Worm (Caenorhabditis elegans): ENCODE measurements around the gene zip-8.
A peak's percentile ranks its signal among the peaks of the same experiment; 100 is the strongest.

zip-8 gene

DNA sequence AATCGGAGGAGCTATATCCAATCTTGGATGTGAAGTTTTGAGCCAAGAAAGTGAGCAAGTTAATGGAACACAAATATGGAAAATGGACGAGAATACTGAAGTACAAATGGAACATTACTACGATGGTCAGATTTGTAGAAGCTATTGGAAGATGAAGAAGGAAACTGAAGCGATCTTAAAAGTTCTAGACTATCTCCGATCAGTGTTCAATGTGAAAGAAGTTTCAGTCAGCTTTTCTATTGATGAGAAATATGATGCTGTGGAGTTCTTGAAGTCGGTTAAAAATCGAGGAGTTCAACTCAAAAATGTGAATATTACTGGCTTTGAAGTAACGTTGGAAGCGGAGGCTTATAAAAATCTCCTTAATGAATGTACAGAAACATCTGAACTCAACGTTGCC, 20.3 kb downstream of the zip-8 start:
- TF ChIP-seq ceh-28 (tag; optimal IDR thresholded peaks at IDR 0.05) (no peak), fkh-2 (tag; optimal IDR thresholded peaks at IDR 0.05) (no peak), tbx-2 (tag; optimal IDR thresholded peaks at IDR 0.05) (no peak), jun-1 (tag; optimal IDR thresholded peaks at IDR 0.05) (no peak), zag-1 (tag; optimal IDR thresholded peaks at IDR 0.05) (no peak), nhr-11 (tag; optimal IDR thresholded peaks at IDR 0.05) (no peak), aly-2 (tag; optimal IDR thresholded peaks at IDR 0.05) (no peak), eor-1 (tag; optimal IDR thresholded peaks at IDR 0.05) (no peak), mdl-1 (tag; optimal IDR thresholded peaks at IDR 0.05) (no peak), ceh-16 (tag; optimal IDR thresholded peaks at IDR 0.05) (no peak), egl-5 (tag; optimal IDR thresholded peaks at IDR 0.05) (no peak), pha-4 (tag; optimal IDR thresholded peaks at IDR 0.05) (no peak), skn-1 (tag; optimal IDR thresholded peaks at IDR 0.05) (no peak), ztf-4 (tag; optimal IDR thresholded peaks at IDR 0.05) (no peak), snpc-4 (tag; optimal IDR thresholded peaks at IDR 0.05) (no peak), hmg-11 (tag; optimal IDR thresholded peaks at IDR 0.05) (no peak), nhr-23 (tag; optimal IDR thresholded peaks at IDR 0.05) (no peak)

DNA sequence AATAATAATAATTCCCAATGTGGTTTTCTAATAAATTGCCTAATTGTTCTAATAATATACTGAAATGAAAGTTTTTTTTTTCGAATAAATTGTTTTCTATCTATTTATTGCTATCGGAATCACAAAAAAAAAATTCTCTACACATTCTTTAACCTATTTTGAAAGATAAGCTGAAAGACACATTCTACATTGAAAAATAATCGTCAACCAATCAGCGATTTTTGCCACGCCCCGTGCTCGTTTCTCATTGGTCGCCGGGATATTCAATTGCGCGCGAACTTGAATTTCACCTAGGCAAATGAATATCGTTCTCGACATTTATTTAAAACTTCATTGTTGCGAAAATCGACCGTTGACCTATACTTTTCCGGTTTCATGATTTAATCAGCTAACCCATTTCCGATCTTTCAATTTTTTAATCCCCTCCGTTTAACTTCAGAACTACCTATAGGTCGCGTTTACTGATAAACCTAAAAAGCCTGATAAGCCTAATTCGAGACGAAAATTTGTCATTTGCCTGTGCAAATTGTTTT, 21.3 kb downstream of the zip-8 start, which contains the start of gene F23F12.3:
Gene F23F12.3 (plus strand): TSS at position 483 of the 533 bp plus-strand sequence.
- TF ChIP-seq pqm-1 (tag; optimal IDR thresholded peaks at IDR 0.05) (peak; percentile 21), lin-39 (tag; optimal IDR thresholded peaks at IDR 0.05) (no peak), nfya-1 (tag; optimal IDR thresholded peaks at IDR 0.05; ENCODE audit: insufficient read depth) (peak; percentile 53), unc-39 (tag; optimal IDR thresholded peaks at IDR 0.05) (no peak), elt-2 (tag; optimal IDR thresholded peaks at IDR 0.05) (peak; percentile 56)

DNA sequence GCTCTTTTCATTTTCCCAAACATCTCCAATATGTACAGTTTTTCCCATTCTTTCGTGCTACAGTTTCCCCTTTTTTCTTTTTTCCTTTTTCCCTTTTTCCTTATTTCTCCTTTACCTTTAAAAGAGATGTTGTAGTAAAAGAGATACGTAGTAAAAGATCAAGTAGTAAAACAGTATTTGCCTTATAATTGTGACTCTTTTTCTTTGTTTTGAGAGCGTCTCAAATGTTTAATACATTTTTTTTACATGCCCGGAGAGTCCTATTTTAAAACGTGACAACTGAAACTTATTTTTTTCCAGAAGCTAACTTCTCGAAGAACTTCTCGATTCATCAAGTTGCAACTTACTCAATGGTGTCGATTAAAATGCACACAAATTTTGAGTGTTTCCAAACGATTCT, 29.1 kb downstream of the zip-8 start, which contains the start of gene F23F12.12:
Gene F23F12.12 (plus strand): TSS at position 301 of the 400 bp plus-strand sequence.
- TF ChIP-seq fos-1 (tag; optimal IDR thresholded peaks at IDR 0.05) (no peak), nhr-76 (tag; optimal IDR thresholded peaks at IDR 0.05) (no peak), sea-2 (GFP tag; optimal IDR thresholded peaks at IDR 0.05) (no peak), zag-1 (tag; optimal IDR thresholded peaks at IDR 0.05) (no peak), egl-5 (tag; optimal IDR thresholded peaks at IDR 0.05) (no peak), lsy-12 (tag; optimal IDR thresholded peaks at IDR 0.05) (no peak), nfya-1 (tag; optimal IDR thresholded peaks at IDR 0.05; ENCODE audit: insufficient read depth) (no peak), fkh-2 (tag; optimal IDR thresholded peaks at IDR 0.05) (no peak), nhr-77 (tag; optimal IDR thresholded peaks at IDR 0.05) (no peak)

DNA sequence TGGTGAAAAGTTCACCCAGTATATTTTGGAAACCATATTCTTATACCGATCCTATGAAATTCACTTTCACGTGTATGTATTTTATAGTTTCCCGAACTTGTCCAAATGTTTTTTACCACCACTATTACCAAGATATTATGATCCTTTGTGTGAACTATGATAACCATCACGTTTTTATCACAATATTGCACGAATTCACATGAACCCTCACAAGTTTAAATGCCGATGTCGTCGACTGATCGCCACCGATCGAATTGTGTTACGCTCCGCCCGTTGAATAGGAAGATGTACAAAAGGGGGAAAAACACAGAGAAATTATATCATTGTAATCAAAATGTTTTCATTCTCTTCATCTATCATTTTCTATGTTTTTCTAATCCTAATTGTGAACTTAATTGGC, 29.6 kb downstream of the zip-8 start:
- TF ChIP-seq ceh-9 (tag; optimal IDR thresholded peaks at IDR 0.05) (no peak), nhr-43 (tag; optimal IDR thresholded peaks at IDR 0.05; ENCODE audit: poor library complexity, severe bottlenecking) (peak; percentile 76)

DNA sequence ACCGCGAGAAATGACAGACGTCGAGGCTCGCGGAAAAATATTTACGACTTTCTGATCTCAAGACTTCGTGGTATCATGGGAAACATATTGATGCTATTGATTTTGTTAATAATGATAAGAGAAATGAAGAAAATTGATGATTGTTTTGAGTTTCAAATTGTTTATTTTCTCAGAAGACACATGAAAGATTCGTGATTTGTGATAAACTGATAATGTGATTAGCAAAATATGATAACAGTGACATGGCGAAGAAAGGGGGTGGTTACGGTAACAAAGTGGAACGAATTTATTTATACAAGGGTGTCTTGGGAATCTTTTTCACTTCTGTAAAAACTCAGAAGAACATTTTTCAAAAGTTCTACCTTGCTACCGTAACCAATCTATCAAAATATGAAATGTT, 30.5 kb downstream of the zip-8 start:
- TF ChIP-seq lin-15B (tag; optimal IDR thresholded peaks at IDR 0.05) (no peak), nfya-1 (tag; optimal IDR thresholded peaks at IDR 0.05; ENCODE audit: insufficient read depth) (no peak), egl-5 (tag; optimal IDR thresholded peaks at IDR 0.05) (no peak), ceh-16 (tag; optimal IDR thresholded peaks at IDR 0.05) (no peak), pha-4 (tag; optimal IDR thresholded peaks at IDR 0.05) (no peak), mdl-1 (tag; optimal IDR thresholded peaks at IDR 0.05) (no peak), nhr-12 (tag; optimal IDR thresholded peaks at IDR 0.05) (no peak), hmg-11 (tag; optimal IDR thresholded peaks at IDR 0.05) (no peak), nhr-43 (tag; optimal IDR thresholded peaks at IDR 0.05; ENCODE audit: poor library complexity, severe bottlenecking) (peak; percentile 51), elt-2 (tag; optimal IDR thresholded peaks at IDR 0.05) (peak; percentile 11), nhr-28 (tag; optimal IDR thresholded peaks at IDR 0.05) (no peak)

DNA sequence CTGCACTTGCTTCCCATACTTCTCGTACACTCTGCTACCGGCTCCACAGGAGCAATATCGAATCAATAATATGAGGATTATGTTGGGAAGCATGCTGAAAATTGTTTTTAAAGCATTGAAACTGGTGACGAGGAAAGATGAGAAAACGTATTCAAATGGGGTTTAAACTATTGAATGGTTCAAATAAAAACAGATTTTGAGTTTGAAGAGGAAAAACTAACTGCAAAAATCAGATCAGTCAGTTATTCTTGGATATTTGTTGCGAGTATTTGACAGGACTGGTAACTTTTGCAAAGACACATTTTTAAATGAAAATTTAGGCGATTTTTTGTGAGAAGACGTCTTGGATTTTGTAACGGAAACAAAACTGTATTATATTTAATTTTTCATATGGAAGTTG, 35.9 kb downstream of the zip-8 start, which contains the start of gene acr-5:
Gene acr-5 (minus strand): TSS at position 101 of the 400 bp plus-strand sequence.
- TF ChIP-seq ZK546.5 (tag; optimal IDR thresholded peaks at IDR 0.05): no peak
- no peak for TF ChIP-seq nhr-12 (tag; optimal IDR thresholded peaks at IDR 0.05)
